Fruit fly (Drosophila melanogaster) whole organism, embryonic: ENCODE measurements around the gene CG13928.

Experiments
- B-H1 ChIP-seq: fragments of 200-800 bp; sonication (Bioruptor generic); IDR thresholded peaks from 3 replicates; pipeline ENCODE4 v1.3.6; 2022; ENCODE audit warnings: missing biosample characterization, missing genetic modification characterization
- CG10321 ChIP-seq: fragments of 200-800 bp; sonication (Bioruptor generic); IDR thresholded peaks from 2 replicates; pipeline ENCODE4 v1.3.6; 2022; ENCODE audit warnings: missing biosample characterization, missing genetic modification characterization
- CG11560 ChIP-seq: fragments of 200-800 bp; sonication (Bioruptor generic); IDR thresholded peaks from 3 replicates; pipeline ENCODE4 v1.3.6; 2022; ENCODE audit warnings: missing biosample characterization, missing genetic modification characterization
- CG11695 ChIP-seq: fragments of 200-800 bp; sonication (Bioruptor generic); IDR thresholded peaks from 3 replicates; pipeline ENCODE4 v1.3.6; 2022; ENCODE audit warnings: missing biosample characterization, missing genetic modification characterization
- CG12236 ChIP-seq: fragments of 200-800 bp; sonication (Bioruptor generic); optimal IDR thresholded peaks from 2 replicates; lab custom pipeline; 2016; ENCODE audit warnings: missing biosample characterization, missing genetic modification characterization
- CG15269 ChIP-seq: fragments of 200-800 bp; sonication (Bioruptor generic); optimal IDR thresholded peaks from 2 replicates; lab custom pipeline; 2018; ENCODE audit warnings: missing biosample characterization, mild to moderate bottlenecking, missing genetic modification characterization, moderate library complexity
- CG1647 ChIP-seq: fragments of 200-800 bp; sonication (Bioruptor generic); optimal IDR thresholded peaks from 3 replicates; lab custom pipeline; 2016; ENCODE audit warnings: missing biosample characterization, missing genetic modification characterization
- CG16813 ChIP-seq: fragments of 200-800 bp; sonication (Bioruptor generic); IDR thresholded peaks from 3 replicates; pipeline ENCODE4 v1.3.6; 2022; ENCODE audit warnings: missing biosample characterization, missing genetic modification characterization; ENCODE audit not compliant: partially characterized antibody
- CG17361 ChIP-seq: fragments of 200-800 bp; sonication (Bioruptor generic); IDR thresholded peaks from 3 replicates; pipeline ENCODE4 v1.3.6; 2022; ENCODE audit warnings: missing biosample characterization, missing genetic modification characterization
- CG17612 ChIP-seq: fragments of 200-800 bp; sonication (Bioruptor generic); IDR thresholded peaks from 2 replicates; pipeline ENCODE4 v1.3.6; 2022; ENCODE audit warnings: missing biosample characterization, missing genetic modification characterization
- CG33213 ChIP-seq: fragments of 200-800 bp; sonication (Bioruptor generic); optimal IDR thresholded peaks from 3 replicates; lab custom pipeline; 2016; ENCODE audit warnings: missing biosample characterization, missing genetic modification characterization
- CG4820 ChIP-seq: fragments of 200-800 bp; sonication (Bioruptor generic); optimal IDR thresholded peaks from 3 replicates; lab custom pipeline; 2016; ENCODE audit warnings: missing biosample characterization, missing genetic modification characterization
- CG6175 ChIP-seq: fragments of 200-800 bp; sonication (Bioruptor generic); IDR thresholded peaks from 3 replicates; pipeline ENCODE4 v1.3.6; 2022; ENCODE audit warnings: missing biosample characterization, missing genetic modification characterization
- CG6683 ChIP-seq: fragments of 200-800 bp; sonication (Bioruptor generic); optimal IDR thresholded peaks from 2 replicates; lab custom pipeline; 2017; ENCODE audit warnings: missing biosample characterization, mild to moderate bottlenecking, missing genetic modification characterization, missing genetic modification reagents
- CG7786 ChIP-seq: fragments of 200-800 bp; sonication (Bioruptor generic); optimal IDR thresholded peaks from 2 replicates; lab custom pipeline; 2016; ENCODE audit warnings: missing biosample characterization, missing genetic modification characterization
- CG9727 ChIP-seq: fragments of 200-800 bp; sonication (Bioruptor generic); optimal IDR thresholded peaks from 3 replicates; lab custom pipeline; 2017; ENCODE audit warnings: missing biosample characterization, mild to moderate bottlenecking, missing genetic modification characterization
- CrebB ChIP-seq: fragments of 200-800 bp; sonication (Bioruptor generic); optimal IDR thresholded peaks from 3 replicates; lab custom pipeline; 2018; ENCODE audit warnings: missing biosample characterization, mild to moderate bottlenecking, missing genetic modification characterization
- D19B ChIP-seq: fragments of 200-800 bp; sonication (Bioruptor generic); optimal IDR thresholded peaks from 2 replicates; lab custom pipeline; 2017; ENCODE audit warnings: missing biosample characterization, mild to moderate bottlenecking, missing genetic modification characterization
- Dbx ChIP-seq: fragments of 200-800 bp; sonication (Bioruptor generic); IDR thresholded peaks from 3 replicates; pipeline ENCODE4 v1.3.6; 2022; ENCODE audit warnings: missing biosample characterization, missing genetic modification characterization
- Doc2 ChIP-seq: fragments of 200-800 bp; sonication (Bioruptor generic); IDR thresholded peaks from 2 replicates; pipeline ENCODE4 v1.3.6; 2022; ENCODE audit warnings: missing biosample characterization, missing genetic modification characterization
- E2f1 ChIP-seq: fragments of 200-800 bp; sonication (Bioruptor generic); IDR thresholded peaks from 2 replicates; pipeline ENCODE4 v1.3.6; 2022; ENCODE audit warnings: missing biosample characterization, missing genetic modification characterization
- Fer1 ChIP-seq: fragments of 200-800 bp; sonication (Bioruptor generic); optimal IDR thresholded peaks from 2 replicates; lab custom pipeline; 2017; ENCODE audit warnings: missing biosample characterization, mild to moderate bottlenecking, missing genetic modification characterization
- Nf-YA ChIP-seq: fragments of 200-800 bp; sonication (Bioruptor generic); IDR thresholded peaks from 2 replicates; pipeline ENCODE4 v1.3.6; 2022; ENCODE audit warnings: missing biosample characterization, missing genetic modification characterization
- Nf-YC ChIP-seq: fragments of 200-800 bp; optimal IDR thresholded peaks from 3 replicates; lab custom pipeline; 2019; ENCODE audit warnings: missing biosample characterization, mild to moderate bottlenecking, missing genetic modification characterization, moderate library complexity
- PHDP ChIP-seq: fragments of 200-800 bp; sonication (Bioruptor generic); optimal IDR thresholded peaks from 3 replicates; lab custom pipeline; 2018; ENCODE audit warnings: missing biosample characterization, mild to moderate bottlenecking, missing genetic modification characterization, moderate library complexity
- Side ChIP-seq: fragments of 200-800 bp; sonication (Bioruptor generic); optimal IDR thresholded peaks from 2 replicates; lab custom pipeline; 2016; ENCODE audit warnings: missing biosample characterization, missing genetic modification characterization
- Xrp1 ChIP-seq: fragments of 200-800 bp; sonication (Bioruptor generic); IDR thresholded peaks from 2 replicates; pipeline ENCODE4 v1.3.6; 2022; ENCODE audit warnings: missing biosample characterization, missing genetic modification characterization
- ab ChIP-seq: fragments of 200-800 bp; sonication (Bioruptor generic); optimal IDR thresholded peaks from 2 replicates; lab custom pipeline; 2016; ENCODE audit warnings: missing biosample characterization, missing genetic modification characterization
- al ChIP-seq: fragments of 200-800 bp; sonication (Bioruptor generic); IDR thresholded peaks from 2 replicates; pipeline ENCODE4 v1.3.6; 2022; ENCODE audit warnings: missing biosample characterization, missing genetic modification characterization
- dan ChIP-seq: fragments of 200-800 bp; sonication (Bioruptor generic); IDR thresholded peaks from 2 replicates; pipeline ENCODE4 v1.3.6; 2022; ENCODE audit warnings: missing biosample characterization, missing genetic modification characterization
- dimm ChIP-seq: fragments of 200-800 bp; sonication (Bioruptor generic); IDR thresholded peaks from 2 replicates; pipeline ENCODE4 v1.3.6; 2022; ENCODE audit warnings: missing biosample characterization, missing genetic modification characterization
- dm ChIP-seq: fragments of 200-800 bp; sonication (Bioruptor generic); optimal IDR thresholded peaks from 3 replicates; lab custom pipeline; 2016; ENCODE audit warnings: missing biosample characterization, missing genetic modification characterization
- dmrt99B ChIP-seq: fragments of 200-800 bp; sonication (Bioruptor generic); optimal IDR thresholded peaks from 2 replicates; lab custom pipeline; 2018; ENCODE audit warnings: missing biosample characterization, mild to moderate bottlenecking, missing genetic modification characterization, moderate library complexity
- dpn ChIP-seq, 2 experiments: fragments of 200-800 bp; sonication (Bioruptor generic); optimal IDR thresholded peaks; 3 replicates each; lab custom pipeline; 2016; ENCODE audit warnings: missing biosample characterization in 2 of 2, missing genetic modification characterization in 2 of 2
- fd3F ChIP-seq: fragments of 200-800 bp; sonication (Bioruptor generic); optimal IDR thresholded peaks from 2 replicates; lab custom pipeline; 2018; ENCODE audit warnings: missing biosample characterization, mild to moderate bottlenecking, missing genetic modification characterization, moderate library complexity
- gce ChIP-seq: fragments of 200-800 bp; sonication (Bioruptor generic); IDR thresholded peaks from 3 replicates; pipeline ENCODE4 v1.3.6; 2022; ENCODE audit warnings: missing biosample characterization, missing genetic modification characterization
- grn ChIP-seq: fragments of 200-800 bp; sonication (Bioruptor generic); optimal IDR thresholded peaks from 3 replicates; lab custom pipeline; 2017; ENCODE audit warnings: missing biosample characterization, missing genetic modification characterization
- insv ChIP-seq, 2 experiments: fragments of 200-800 bp; sonication (Bioruptor generic); optimal IDR thresholded peaks; 3 replicates each; lab custom pipeline; 2016 to 2018; ENCODE audit warnings: missing biosample characterization in 2 of 2, missing genetic modification characterization in 2 of 2
- inv ChIP-seq: fragments of 200-800 bp; sonication (Bioruptor generic); IDR thresholded peaks from 2 replicates; pipeline ENCODE4 v1.3.6; 2022; ENCODE audit warnings: missing biosample characterization, missing genetic modification characterization; ENCODE audit not compliant: partially characterized antibody
- jigr1 ChIP-seq: fragments of 200-800 bp; sonication (Bioruptor generic); IDR thresholded peaks from 3 replicates; pipeline ENCODE4 v1.3.6; 2022; ENCODE audit warnings: missing biosample characterization, missing genetic modification characterization
- klu ChIP-seq: fragments of 200-800 bp; sonication (Bioruptor generic); IDR thresholded peaks from 2 replicates; pipeline ENCODE4 v1.3.6; 2022; ENCODE audit warnings: missing biosample characterization, missing genetic modification characterization
- nom ChIP-seq: fragments of 200-800 bp; sonication (Bioruptor generic); optimal IDR thresholded peaks from 2 replicates; lab custom pipeline; 2017; ENCODE audit warnings: missing biosample characterization, missing genetic modification characterization, mild to moderate bottlenecking, moderate library complexity, missing genetic modification reagents
- pb ChIP-seq: fragments of 200-800 bp; sonication (Bioruptor generic); optimal IDR thresholded peaks from 3 replicates; lab custom pipeline; 2016; ENCODE audit warnings: missing biosample characterization, missing genetic modification characterization
- pfk ChIP-seq: fragments of 200-800 bp; sonication (Bioruptor generic); optimal IDR thresholded peaks from 2 replicates; lab custom pipeline; 2018; ENCODE audit warnings: missing biosample characterization, mild to moderate bottlenecking, missing genetic modification characterization, moderate library complexity
- phol ChIP-seq: fragments of 200-800 bp; sonication (Bioruptor generic); optimal IDR thresholded peaks from 3 replicates; lab custom pipeline; 2018; ENCODE audit warnings: missing biosample characterization, mild to moderate bottlenecking, missing genetic modification characterization, moderate library complexity
- stwl ChIP-seq: fragments of 200-800 bp; sonication (Bioruptor generic); optimal IDR thresholded peaks from 3 replicates; lab custom pipeline; 2018; ENCODE audit warnings: missing biosample characterization, mild to moderate bottlenecking, missing genetic modification characterization, moderate library complexity
- trem ChIP-seq: fragments of 200-800 bp; optimal IDR thresholded peaks from 3 replicates; lab custom pipeline; 2019; ENCODE audit warnings: missing biosample characterization, mild to moderate bottlenecking, missing genetic modification characterization, moderate library complexity
- ttk ChIP-seq: fragments of 200-800 bp; sonication (Bioruptor generic); IDR thresholded peaks from 2 replicates; pipeline ENCODE4 v2.1.2; 2022; ENCODE audit warnings: missing biosample characterization, missing genetic modification characterization
- twi ChIP-seq: fragments of 200-800 bp; optimal IDR thresholded peaks from 2 replicates; lab custom pipeline; 2019; ENCODE audit warnings: missing biosample characterization, mild to moderate bottlenecking, missing genetic modification characterization, moderate library complexity
- vfl ChIP-seq: fragments of 200-800 bp; sonication (Bioruptor generic); optimal IDR thresholded peaks from 2 replicates; lab custom pipeline; 2016; ENCODE audit warnings: missing biosample characterization, missing genetic modification characterization
- zen ChIP-seq: fragments of 200-800 bp; sonication (Bioruptor generic); optimal IDR thresholded peaks from 3 replicates; lab custom pipeline; 2018; ENCODE audit warnings: missing biosample characterization, mild to moderate bottlenecking, missing genetic modification characterization, moderate library complexity

Gene CG13928

DNA sequence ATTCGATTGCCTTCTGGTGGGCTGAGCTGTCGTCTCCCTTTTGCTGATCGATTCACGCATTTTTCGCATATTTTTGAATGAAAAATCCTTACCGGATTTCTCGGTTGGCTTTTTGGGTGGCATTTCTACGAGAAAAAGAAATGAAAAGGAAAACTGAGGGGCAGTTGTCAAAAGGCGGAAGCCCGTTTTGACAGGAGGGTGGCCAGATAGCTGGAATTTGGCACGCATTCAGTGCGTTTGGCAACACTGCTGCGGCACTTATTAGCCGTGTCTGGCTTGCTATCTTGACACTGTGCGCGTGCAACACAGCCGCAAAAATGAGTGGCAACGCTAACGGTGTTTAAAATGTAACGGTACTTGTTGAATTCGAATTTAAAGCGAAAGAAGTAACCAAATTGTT, 40.3 kb upstream of the CG13928 start, which contains the start of gene RpL23A (continued):
- TF ChIP-seq Nf-YA (GFP tag; lab: Robert Waterston, UW) (peak; percentile 87), CG11695 (GFP tag; lab: Robert Waterston, UW) (peak; percentile 88), phol (tag; lab: Kevin White, UChicago) (peak; percentile 95), CG33213 (peak; percentile 99), CG1647 (GFP tag; lab: Kevin White, UChicago) (peak; percentile 97), jigr1 (GFP tag; lab: Robert Waterston, UW) (0 out of 3 replicates have a peak, but pooled peaks have one; percentile 24), zen (tag; lab: Kevin White, UChicago) (peak; percentile 90), fd3F (GFP tag; lab: Kevin White, UChicago) (peak; percentile 87), E2f1 (GFP tag; lab: Robert Waterston, UW) (peak; percentile 89), CG17361 (peak; percentile 89), D19B (GFP tag; lab: Kevin White, UChicago) (peak; percentile 82), pfk (GFP tag; lab: Kevin White, UChicago) (peak; percentile 82), B-H1 (peak; percentile 86), Side (GFP tag; lab: Kevin White, UChicago) (peak; percentile 98), CG6683 (GFP tag; lab: Kevin White, UChicago) (peak; percentile 95), CG4820 (GFP tag; lab: Kevin White, UChicago) (peak; percentile 90), Doc2 (GFP tag; lab: Robert Waterston, UW) (peak; percentile 78), pb (GFP tag; lab: Kevin White, UChicago) (peak; percentile 97), stwl (tag; lab: Kevin White, UChicago) (peak; percentile 97), gce (GFP tag; lab: Robert Waterston, UW) (peak; percentile 88), inv (GFP tag; lab: Robert Waterston, UW) (peak; percentile 23; the same call in 1 of the 2 replicates), klu (GFP tag; lab: Robert Waterston, UW) (peak; percentile 88), al (GFP tag; lab: Robert Waterston, UW) (peak; percentile 91), ttk (peak; percentile 94), dpn (GFP tag; optimal IDR thresholded peaks at IDR 0.05; lab: Kevin White, UChicago) (peak; percentile 93 to 98), Nf-YC (tag; lab: Kevin White, UChicago) (peak; percentile 80), CG6175 (GFP tag; lab: Robert Waterston, UW) (peak; percentile 90), CG15269 (tag; lab: Kevin White, UChicago) (peak; percentile 86), CG9727 (peak; percentile 97), dimm (GFP tag; lab: Robert Waterston, UW) (peak; percentile 82), vfl (GFP tag; lab: Kevin White, UChicago) (peak; percentile 94), ab (GFP tag; lab: Kevin White, UChicago) (peak; percentile 81), nom (GFP tag; lab: Kevin White, UChicago) (peak; percentile 82), CG11560 (peak; percentile 88), Xrp1 (GFP tag; lab: Robert Waterston, UW) (peak; percentile 78), CG10321 (GFP tag; lab: Robert Waterston, UW) (peak; percentile 74), twi (tag; lab: Kevin White, UChicago) (peak; percentile 80), CG17612 (GFP tag; lab: Robert Waterston, UW) (peak; percentile 76; the same call in 1 of the 2 replicates), dan (GFP tag; lab: Robert Waterston, UW) (no peak; the same call in 1 of the 2 replicates), CG12236 (GFP tag; lab: Kevin White, UChicago) (peak; percentile 89), insv (GFP tag; optimal IDR thresholded peaks at IDR 0.05; lab: Kevin White, UChicago) (peak in 1 of 2 experiments; percentile 84), trem (peak; percentile 91), dm (GFP tag; lab: Kevin White, UChicago) (peak; percentile 99), CG7786 (GFP tag; lab: Kevin White, UChicago) (peak; percentile 95), CG16813 (GFP tag; lab: Robert Waterston, UW) (peak; percentile 62), Dbx (GFP tag; lab: Robert Waterston, UW) (peak; percentile 98), CrebB (tag; lab: Kevin White, UChicago) (peak; percentile 93), PHDP (peak; percentile 92), grn (GFP tag; lab: Kevin White, UChicago) (peak; percentile 92), dmrt99B (tag; lab: Kevin White, UChicago) (peak; percentile 80), Fer1 (peak; percentile 98)
